Worm (Caenorhabditis elegans): ENCODE measurements around the gene hil-2.
A peak's percentile ranks its signal among the peaks of the same experiment; 100 is the strongest.
"Not testable (repeated sequence)": the region's sequence is repeated elsewhere in the genome, so short reads cannot be mapped to it uniquely, and the experiment has no call there.

hil-2 gene

DNA sequence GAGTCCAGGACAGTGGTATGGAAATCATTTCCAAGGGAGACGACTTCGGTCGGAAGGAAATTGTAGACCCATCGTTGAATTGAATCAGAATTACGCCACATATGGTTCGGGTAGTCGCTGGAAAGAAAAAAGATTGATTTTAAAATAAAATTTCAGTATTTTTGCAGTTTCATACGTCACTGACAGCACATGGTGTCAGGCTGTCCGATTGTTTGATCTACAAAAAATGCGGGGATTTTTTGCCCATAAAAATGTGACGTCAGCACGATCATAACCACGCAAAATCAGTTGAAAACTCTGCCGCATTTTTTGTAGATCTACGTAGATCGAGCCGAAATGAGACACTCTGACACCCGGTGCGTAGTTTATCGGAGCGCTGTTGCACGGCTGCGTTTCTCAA is 23.3 kb downstream of the hil-2 start, which contains the start of gene Y73B6BL.12:
TSS of gene Y73B6BL.12 (minus strand) at position 101 of the 400 bp plus-strand sequence.
- not testable (repeated sequence) for TF ChIP-seq syd-9 (tag; optimal IDR thresholded peaks at IDR 0.05); ama-1 (optimal IDR thresholded peaks at IDR 0.05); ceh-19 (GFP tag; optimal IDR thresholded peaks at IDR 0.05)

DNA sequence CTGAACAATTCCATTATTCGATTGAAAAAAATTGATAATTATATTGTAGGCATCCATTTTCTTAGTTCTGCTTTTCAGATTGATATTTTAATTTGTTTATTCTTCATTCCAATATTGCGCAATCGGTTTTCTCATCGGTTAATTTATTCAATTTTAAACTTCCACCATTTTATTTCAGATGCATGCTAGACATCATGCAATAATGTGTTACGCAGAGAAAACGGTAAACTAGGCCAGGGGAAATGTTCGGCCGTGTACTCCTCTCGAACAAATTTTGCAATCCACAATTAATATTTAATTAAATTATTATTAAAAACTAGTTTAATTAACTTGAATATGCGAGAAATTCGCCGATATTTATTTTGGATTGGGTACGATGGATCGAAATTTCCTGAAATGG is 27.6 kb downstream of the hil-2 start, which contains the start of gene Y73B6BL.29:
TSS of gene Y73B6BL.29 (plus strand) at position 263 of the 400 bp plus-strand sequence.
- TF ChIP-seq hlh-6 (tag; optimal IDR thresholded peaks at IDR 0.05), result no peak
- peak; percentile 63 for TF ChIP-seq pax-1 (tag; optimal IDR thresholded peaks at IDR 0.05)
- TF ChIP-seq pag-3 (tag; optimal IDR thresholded peaks at IDR 0.05; ENCODE audit: borderline replicate concordance), result no peak
- TF ChIP-seq dve-1 (tag; optimal IDR thresholded peaks at IDR 0.05), result no peak
- no peak for TF ChIP-seq hlh-15 (tag; optimal IDR thresholded peaks at IDR 0.05)
- TF ChIP-seq gmeb-2 (tag; optimal IDR thresholded peaks at IDR 0.05), result peak; percentile 18
- peak; percentile 92 for TF ChIP-seq ceh-2 (tag; optimal IDR thresholded peaks at IDR 0.05)
- peak; percentile 86 for TF ChIP-seq hlh-8 (tag; optimal IDR thresholded peaks at IDR 0.05)
- no peak for TF ChIP-seq pat-9 (tag; optimal IDR thresholded peaks at IDR 0.05)
- peak; percentile 27 for TF ChIP-seq ceh-18 (tag; optimal IDR thresholded peaks at IDR 0.05)
- no peak for TF ChIP-seq sox-4 (tag; optimal IDR thresholded peaks at IDR 0.05)
- TF ChIP-seq ceh-30 (tag; optimal IDR thresholded peaks at IDR 0.05), result no peak
- no peak for TF ChIP-seq ceh-48 (tag; optimal IDR thresholded peaks at IDR 0.05)
- TF ChIP-seq unc-86 (tag; optimal IDR thresholded peaks at IDR 0.05), result peak; percentile 12
- peak; percentile 59 for TF ChIP-seq rnt-1 (tag; optimal IDR thresholded peaks at IDR 0.05)
- TF ChIP-seq hlh-13 (GFP tag; optimal IDR thresholded peaks at IDR 0.05), result no peak
- no peak for TF ChIP-seq nhr-11 (tag; optimal IDR thresholded peaks at IDR 0.05)
- no peak for TF ChIP-seq elt-4 (tag; optimal IDR thresholded peaks at IDR 0.05)
- no peak for TF ChIP-seq ahr-1 (tag; optimal IDR thresholded peaks at IDR 0.05)
- peak; percentile 75 for TF ChIP-seq fax-1 (tag; optimal IDR thresholded peaks at IDR 0.05)
- TF ChIP-seq ceh-34 (tag; optimal IDR thresholded peaks at IDR 0.05), result peak; percentile 13
- peak; percentile 84 for TF ChIP-seq zip-5 (tag; optimal IDR thresholded peaks at IDR 0.05)
- TF ChIP-seq fkh-10 (GFP tag; optimal IDR thresholded peaks at IDR 0.05), result no peak
- peak; percentile 50 for TF ChIP-seq nfya-1 (tag; optimal IDR thresholded peaks at IDR 0.05)
- TF ChIP-seq ceh-31 (tag; optimal IDR thresholded peaks at IDR 0.05), result peak; percentile 91
- TF ChIP-seq Y22D7AL.16 (tag; optimal IDR thresholded peaks at IDR 0.05), result no peak
- TF ChIP-seq che-1 (tag; optimal IDR thresholded peaks at IDR 0.05), result no peak
- TF ChIP-seq ama-1 (optimal IDR thresholded peaks at IDR 0.05), result no peak
- TF ChIP-seq sdc-2 (tag; optimal IDR thresholded peaks at IDR 0.05), result no peak
- peak; percentile 56 for TF ChIP-seq ceh-19 (GFP tag; optimal IDR thresholded peaks at IDR 0.05)
- TF ChIP-seq eyg-1 (tag; optimal IDR thresholded peaks at IDR 0.05), result no peak
- TF ChIP-seq ets-4 (tag; optimal IDR thresholded peaks at IDR 0.05), result peak; percentile 96
- TF ChIP-seq lim-6 (tag; optimal IDR thresholded peaks at IDR 0.05), result peak; percentile 32
- peak; percentile 73 for TF ChIP-seq mec-3 (tag; optimal IDR thresholded peaks at IDR 0.05; ENCODE audit: borderline replicate concordance)
- TF ChIP-seq tbx-2 (tag; optimal IDR thresholded peaks at IDR 0.05), result peak; percentile 87
- TF ChIP-seq pros-1 (tag; optimal IDR thresholded peaks at IDR 0.05), result no peak
- TF ChIP-seq pha-2 (tag; optimal IDR thresholded peaks at IDR 0.05), result peak; percentile 40
- TF ChIP-seq fkh-6 (tag; optimal IDR thresholded peaks at IDR 0.05), result no peak
- no peak for TF ChIP-seq ceh-22 (tag; optimal IDR thresholded peaks at IDR 0.05)
- TF ChIP-seq ceh-14 (tag; optimal IDR thresholded peaks at IDR 0.05), result peak; percentile 56
- TF ChIP-seq unc-42 (tag; optimal IDR thresholded peaks at IDR 0.05), result peak; percentile 82
- no peak for TF ChIP-seq ceh-6 (GFP tag; optimal IDR thresholded peaks at IDR 0.05)
- TF ChIP-seq ceh-24 (tag; optimal IDR thresholded peaks at IDR 0.05), result no peak
- TF ChIP-seq F13H6.1 (tag; optimal IDR thresholded peaks at IDR 0.05), result peak; percentile 46
- TF ChIP-seq pqm-1 (tag; optimal IDR thresholded peaks at IDR 0.05), result peak; percentile 69
- TF ChIP-seq hlh-30 (tag; optimal IDR thresholded peaks at IDR 0.05; ENCODE audit: insufficient read depth), result no peak
- TF ChIP-seq npax-4 (tag; optimal IDR thresholded peaks at IDR 0.05), result no peak
- no peak for TF ChIP-seq dmd-4 (tag; optimal IDR thresholded peaks at IDR 0.05; ENCODE audit: borderline replicate concordance)
- peak; percentile 93 for TF ChIP-seq C08G9.2 (tag; optimal IDR thresholded peaks at IDR 0.05)
- no peak for TF ChIP-seq nhr-232 (tag; optimal IDR thresholded peaks at IDR 0.05)
- TF ChIP-seq ceh-9 (tag; optimal IDR thresholded peaks at IDR 0.05), result no peak
